Fruit fly (Drosophila melanogaster): ENCODE results near the gene CG2991.

- TF ChIP-seq wek (GFP tag; optimal IDR thresholded peaks at IDR 0.05) (no peak), Myb (GFP tag; optimal IDR thresholded peaks at IDR 0.05) (no peak), B-H1 (GFP tag; IDR thresholded peaks at IDR 0.05) (no peak), CG10543 (GFP tag; optimal IDR thresholded peaks at IDR 0.05) (no peak), Nf-YB (GFP tag; optimal IDR thresholded peaks at IDR 0.05) (no peak), ind (GFP tag; optimal IDR thresholded peaks at IDR 0.05) (no peak), Spps (tag; optimal IDR thresholded peaks at IDR 0.05) (no peak), Sry-β (GFP tag; optimal IDR thresholded peaks at IDR 0.05) (no peak), CG13775 (GFP tag; optimal IDR thresholded peaks at IDR 0.05) (no peak), shn (GFP tag; optimal IDR thresholded peaks at IDR 0.05) (no peak), CTCF (GFP tag; optimal IDR thresholded peaks at IDR 0.05) (no peak), MESR4 (GFP tag; optimal IDR thresholded peaks at IDR 0.05) (no peak), Xrp1 (GFP tag; IDR thresholded peaks at IDR 0.05) (no peak), vnd (GFP tag; IDR thresholded peaks at IDR 0.05; ENCODE audit: partially characterized antibody) (no peak)
Observed at dm6 chr2L:2862621-2862962, 5.6 kb downstream of the CG2991 start.

Measured in whole organism, embryonic.